Fruit fly (Drosophila melanogaster) whole organism, embryonic: ENCODE results near the gene CG31495.
A peak's percentile ranks its signal among the peaks of the same experiment; 100 is the strongest.

Source experiments
- ATbp ChIP-seq: fragments of 200-800 bp; sonication (Bioruptor generic); optimal IDR thresholded peaks from 2 replicates; lab custom pipeline; 2017; ENCODE audit warnings: missing biosample characterization, mild to moderate bottlenecking, missing genetic modification characterization, missing genetic modification reagents
- Adf1 ChIP-seq: fragments of 200-800 bp; sonication (Bioruptor generic); IDR thresholded peaks from 2 replicates; pipeline ENCODE4 v1.3.6; 2022; ENCODE audit warnings: missing biosample characterization, missing genetic modification characterization
- Atf-2 ChIP-seq: fragments of 200-800 bp; sonication (Bioruptor generic); optimal IDR thresholded peaks from 2 replicates; lab custom pipeline; 2016; ENCODE audit warnings: missing biosample characterization, missing genetic modification characterization
- Atf3 ChIP-seq: fragments of 200-800 bp; sonication (Bioruptor generic); optimal IDR thresholded peaks from 3 replicates; lab custom pipeline; 2016; ENCODE audit warnings: missing biosample characterization, missing genetic modification characterization
- Atf6 ChIP-seq: fragments of 200-800 bp; sonication (Bioruptor generic); IDR thresholded peaks from 2 replicates; pipeline ENCODE4 v1.3.6; 2022; ENCODE audit warnings: missing biosample characterization, missing genetic modification characterization
- Blimp-1 ChIP-seq: fragments of 200-800 bp; sonication (Bioruptor generic); optimal IDR thresholded peaks from 3 replicates; lab custom pipeline; 2018; ENCODE audit warnings: missing biosample characterization, missing genetic modification characterization, mild to moderate bottlenecking, moderate library complexity, missing genetic modification reagents
- CG11456 ChIP-seq: fragments of 200-800 bp; sonication (Bioruptor generic); IDR thresholded peaks from 3 replicates; pipeline ENCODE4 v1.3.6; 2022; ENCODE audit warnings: missing biosample characterization, missing genetic modification characterization
- CG12769 ChIP-seq: fragments of 200-800 bp; sonication (Bioruptor generic); optimal IDR thresholded peaks from 2 replicates; lab custom pipeline; 2019; ENCODE audit warnings: missing biosample characterization, mild to moderate bottlenecking, missing genetic modification characterization, moderate library complexity
- CG15073 ChIP-seq: fragments of 200-800 bp; sonication (Bioruptor generic); optimal IDR thresholded peaks from 2 replicates; lab custom pipeline; 2016; ENCODE audit warnings: missing biosample characterization, missing genetic modification characterization
- CG1529 ChIP-seq: fragments of 200-800 bp; sonication (Bioruptor generic); optimal IDR thresholded peaks from 3 replicates; lab custom pipeline; 2018; ENCODE audit warnings: missing biosample characterization, missing genetic modification characterization
- CG15514 ChIP-seq: fragments of 200-800 bp; sonication (Bioruptor generic); optimal IDR thresholded peaks from 3 replicates; lab custom pipeline; 2017; ENCODE audit warnings: missing biosample characterization, missing genetic modification characterization, mild to moderate bottlenecking, moderate library complexity, missing genetic modification reagents
- CG16815 ChIP-seq: fragments of 200-800 bp; sonication (Bioruptor generic); optimal IDR thresholded peaks from 3 replicates; lab custom pipeline; 2017; ENCODE audit warnings: missing biosample characterization, mild to moderate bottlenecking, missing genetic modification characterization
- CG2678 ChIP-seq: fragments of 200-800 bp; sonication (Bioruptor generic); optimal IDR thresholded peaks from 3 replicates; lab custom pipeline; 2019; ENCODE audit warnings: missing biosample characterization, mild to moderate bottlenecking, missing genetic modification characterization, moderate library complexity
- CG31365 ChIP-seq: fragments of 200-800 bp; sonication (Bioruptor generic); optimal IDR thresholded peaks from 2 replicates; lab custom pipeline; 2018; ENCODE audit warnings: missing biosample characterization, mild to moderate bottlenecking, missing genetic modification characterization
- CG32767 ChIP-seq: fragments of 200-800 bp; sonication (Bioruptor generic); IDR thresholded peaks from 2 replicates; pipeline ENCODE4 v1.3.6; 2022; ENCODE audit warnings: missing biosample characterization, missing genetic modification characterization
- CG4282 ChIP-seq: fragments of 200-800 bp; sonication (Bioruptor generic); optimal IDR thresholded peaks from 2 replicates; lab custom pipeline; 2016; ENCODE audit warnings: missing biosample characterization, missing genetic modification characterization
- CG4360 ChIP-seq: fragments of 200-800 bp; sonication (Bioruptor generic); IDR thresholded peaks from 2 replicates; pipeline ENCODE4 v1.3.6; 2022; ENCODE audit warnings: missing biosample characterization, missing genetic modification characterization
- CG6272 ChIP-seq: fragments of 200-800 bp; sonication (Bioruptor generic); IDR thresholded peaks from 2 replicates; pipeline ENCODE4 v1.3.6; 2022; ENCODE audit warnings: missing biosample characterization, missing genetic modification characterization
- CG6654 ChIP-seq: fragments of 200-800 bp; sonication (Bioruptor generic); optimal IDR thresholded peaks from 2 replicates; lab custom pipeline; 2017; ENCODE audit warnings: missing biosample characterization, mild to moderate bottlenecking, missing genetic modification characterization
- CG9215 ChIP-seq: fragments of 200-800 bp; sonication (Bioruptor generic); IDR thresholded peaks from 2 replicates; pipeline ENCODE4 v1.3.6; 2022; ENCODE audit warnings: missing biosample characterization, missing genetic modification characterization
- Gsc ChIP-seq: fragments of 200-800 bp; sonication (Bioruptor generic); IDR thresholded peaks from 2 replicates; pipeline ENCODE4 v1.3.6; 2022; ENCODE audit warnings: missing biosample characterization, missing genetic modification characterization
- Hey ChIP-seq: fragments of 200-800 bp; sonication (Bioruptor generic); optimal IDR thresholded peaks from 3 replicates; lab custom pipeline; 2018; ENCODE audit warnings: missing biosample characterization, mild to moderate bottlenecking, missing genetic modification characterization
- Hr39 ChIP-seq: fragments of >200 bp; optimal IDR thresholded peaks from 2 replicates; lab custom pipeline; 2017
- Hr51 ChIP-seq, 2 experiments: fragments of 200-800 bp; sonication (Bioruptor generic); optimal IDR thresholded peaks; 2 replicates in 1 of 2; 3 replicates in 1 of 2; lab custom pipeline; 2016 to 2018; ENCODE audit warnings: missing biosample characterization in 2 of 2, missing genetic modification characterization in 2 of 2, mild to moderate bottlenecking in 1 of 2, moderate library complexity in 1 of 2
- Mad ChIP-seq: fragments of 200-800 bp; sonication (Bioruptor generic); optimal IDR thresholded peaks from 2 replicates; lab custom pipeline; 2016; ENCODE audit warnings: missing biosample characterization, missing genetic modification characterization
- NC2β ChIP-seq: fragments of 200-800 bp; sonication (Bioruptor generic); optimal IDR thresholded peaks from 2 replicates; lab custom pipeline; 2016; ENCODE audit warnings: missing biosample characterization, missing genetic modification characterization
- NFAT ChIP-seq: fragments of 200-800 bp; sonication (Bioruptor generic); IDR thresholded peaks from 2 replicates; pipeline ENCODE4 v1.3.6; 2022; ENCODE audit warnings: missing biosample characterization, missing genetic modification characterization
- Usf ChIP-seq: fragments of 200-800 bp; sonication (Bioruptor generic); optimal IDR thresholded peaks from 2 replicates; lab custom pipeline; 2017; ENCODE audit warnings: missing genotype, missing biosample characterization, missing genetic modification characterization
- ab ChIP-seq: fragments of 200-800 bp; sonication (Bioruptor generic); optimal IDR thresholded peaks from 2 replicates; lab custom pipeline; 2016; ENCODE audit warnings: missing biosample characterization, missing genetic modification characterization
- amos ChIP-seq: fragments of 200-800 bp; sonication (Bioruptor generic); IDR thresholded peaks from 2 replicates; pipeline ENCODE4 v1.3.6; 2022; ENCODE audit warnings: missing biosample characterization, missing genetic modification characterization; ENCODE audit not compliant: partially characterized antibody
- br ChIP-seq: fragments of >200 bp; optimal IDR thresholded peaks from 2 replicates; lab custom pipeline; 2017
- chif ChIP-seq, 2 experiments: fragments of 200-800 bp; sonication (Bioruptor generic); optimal IDR thresholded peaks; 3 replicates each; lab custom pipeline; 2016; ENCODE audit warnings: missing biosample characterization in 2 of 2, missing genetic modification characterization in 2 of 2
- dan ChIP-seq: fragments of 200-800 bp; sonication (Bioruptor generic); IDR thresholded peaks from 2 replicates; pipeline ENCODE4 v1.3.6; 2022; ENCODE audit warnings: missing biosample characterization, missing genetic modification characterization
- dati ChIP-seq: fragments of 200-800 bp; sonication (Bioruptor generic); IDR thresholded peaks from 2 replicates; pipeline ENCODE4 v1.3.6; 2022; ENCODE audit warnings: missing biosample characterization, missing genetic modification characterization
- exex ChIP-seq: fragments of 200-800 bp; sonication (Bioruptor generic); optimal IDR thresholded peaks from 4 replicates; lab custom pipeline; 2018; ENCODE audit warnings: missing biosample characterization, mild to moderate bottlenecking, missing genetic modification characterization, moderate library complexity
- gro ChIP-seq: fragments of 200-800 bp; sonication (Bioruptor generic); optimal IDR thresholded peaks from 2 replicates; lab custom pipeline; 2016; ENCODE audit warnings: missing biosample characterization, missing genetic modification characterization
- jing ChIP-seq: fragments of 200-800 bp; sonication (Bioruptor generic); optimal IDR thresholded peaks from 2 replicates; lab custom pipeline; 2018; ENCODE audit warnings: missing biosample characterization, mild to moderate bottlenecking, missing genetic modification characterization
- klu ChIP-seq: fragments of 200-800 bp; sonication (Bioruptor generic); IDR thresholded peaks from 2 replicates; pipeline ENCODE4 v1.3.6; 2022; ENCODE audit warnings: missing biosample characterization, missing genetic modification characterization
- knrl ChIP-seq: fragments of 200-800 bp; sonication (Bioruptor generic); IDR thresholded peaks from 3 replicates; pipeline ENCODE4 v1.3.6; 2022; ENCODE audit warnings: missing biosample characterization, missing genetic modification characterization; ENCODE audit not compliant: partially characterized antibody
- lmd ChIP-seq: fragments of 200-800 bp; sonication (Bioruptor generic); IDR thresholded peaks from 2 replicates; pipeline ENCODE4 v1.3.6; 2022; ENCODE audit warnings: missing biosample characterization, missing genetic modification characterization
- lov ChIP-seq, 2 experiments: fragments of 200-800 bp in 1 of 2; fragments of >200 bp in 1 of 2; sonication (Bioruptor generic) in 1 of 2; IDR thresholded peaks in 1 of 2; optimal IDR thresholded peaks in 1 of 2; 2 replicates in 1 of 2; 3 replicates in 1 of 2; pipeline versions ENCODE4 v1.3.6 to Lab custom; 2017 to 2022; ENCODE audit warnings: missing biosample characterization in 1 of 2, missing genetic modification characterization in 1 of 2
- nau ChIP-seq: fragments of 200-800 bp; sonication (Bioruptor generic); optimal IDR thresholded peaks from 3 replicates; lab custom pipeline; 2017; ENCODE audit warnings: missing biosample characterization, mild to moderate bottlenecking, missing genetic modification characterization, missing genetic modification reagents
- nerfin-1 ChIP-seq: fragments of 200-800 bp; sonication (Bioruptor generic); optimal IDR thresholded peaks from 3 replicates; lab custom pipeline; 2019; ENCODE audit warnings: missing biosample characterization, mild to moderate bottlenecking, missing genetic modification characterization, moderate library complexity
- oc ChIP-seq: fragments of 200-800 bp; sonication (Bioruptor generic); optimal IDR thresholded peaks from 2 replicates; lab custom pipeline; 2018; ENCODE audit warnings: missing biosample characterization, mild to moderate bottlenecking, missing genetic modification characterization, moderate library complexity
- pita ChIP-seq: fragments of 200-800 bp; sonication (Bioruptor generic); optimal IDR thresholded peaks from 2 replicates; lab custom pipeline; 2017; ENCODE audit warnings: missing biosample characterization, mild to moderate bottlenecking, missing genetic modification characterization
- ranshi ChIP-seq: fragments of 200-800 bp; sonication (Bioruptor generic); IDR thresholded peaks from 2 replicates; pipeline ENCODE4 v1.3.6; 2022; ENCODE audit warnings: missing biosample characterization, missing genetic modification characterization
- sens-2 ChIP-seq: fragments of 200-800 bp; sonication (Bioruptor generic); IDR thresholded peaks from 2 replicates; pipeline ENCODE4 v1.3.6; 2022; ENCODE audit warnings: missing biosample characterization, missing genetic modification characterization
- so ChIP-seq: fragments of 200-800 bp; sonication (Bioruptor generic); IDR thresholded peaks from 3 replicates; pipeline ENCODE4 v1.3.6; 2022; ENCODE audit warnings: missing biosample characterization, missing genetic modification characterization
- sob ChIP-seq: fragments of 200-800 bp; sonication (Bioruptor generic); IDR thresholded peaks from 2 replicates; pipeline ENCODE4 v1.3.6; 2022; ENCODE audit warnings: missing biosample characterization, missing genetic modification characterization
- ssp ChIP-seq: fragments of 200-800 bp; sonication (Bioruptor generic); IDR thresholded peaks from 2 replicates; pipeline ENCODE4 v1.3.6; 2022; ENCODE audit warnings: missing biosample characterization, missing genetic modification characterization
- tll ChIP-seq, 2 experiments: fragments of 200-800 bp in 1 of 2; fragments of >200 bp in 1 of 2; sonication (Bioruptor generic) in 1 of 2; optimal IDR thresholded peaks; 2 replicates each; lab custom pipeline; 2017 to 2019; ENCODE audit warnings: missing biosample characterization in 2 of 2, missing genetic modification characterization in 2 of 2, mild to moderate bottlenecking in 1 of 2, moderate library complexity in 1 of 2

Gene CG31495

dm6 chr3R:13839883-13840412 lies at the start of gene CG31495 (continued):
- no peak for TF ChIP-seq ab (GFP tag; lab: Kevin White, UChicago)
- no peak for TF ChIP-seq so (GFP tag; lab: Robert Waterston, UW)
- TF ChIP-seq klu (GFP tag; lab: Robert Waterston, UW) = no peak
- no peak for TF ChIP-seq NC2β (GFP tag; lab: Kevin White, UChicago)
- no peak for TF ChIP-seq ATbp
- TF ChIP-seq NFAT (GFP tag; lab: Robert Waterston, UW) = no peak
- TF ChIP-seq pita (GFP tag; lab: Kevin White, UChicago) = no peak
- TF ChIP-seq jing (GFP tag; lab: Kevin White, UChicago) = no peak
- TF ChIP-seq CG16815 = no peak
- no peak for TF ChIP-seq CG12769
- TF ChIP-seq ranshi (GFP tag; lab: Robert Waterston, UW) = no peak
- TF ChIP-seq Adf1 = no peak
- no peak for TF ChIP-seq Hr39 (lab: Kevin White, UChicago)
- no peak for TF ChIP-seq lov (optimal IDR thresholded peaks at IDR 0.05; lab: Kevin White, UChicago)
- TF ChIP-seq lov (GFP tag; IDR thresholded peaks at IDR 0.05; lab: Robert Waterston, UW) = no peak
- no peak for TF ChIP-seq CG9215 (GFP tag; lab: Robert Waterston, UW)
- TF ChIP-seq amos (GFP tag; lab: Robert Waterston, UW) = peak; percentile 30; the same call in 1 of the 2 replicates
- TF ChIP-seq exex (tag; lab: Kevin White, UChicago) = no peak
- TF ChIP-seq Mad (GFP tag; lab: Kevin White, UChicago) = no peak
- TF ChIP-seq CG6272 (GFP tag; lab: Robert Waterston, UW) = no peak
- no peak for TF ChIP-seq CG6654 (GFP tag; lab: Kevin White, UChicago)
- TF ChIP-seq CG15073 (GFP tag; lab: Kevin White, UChicago) = no peak
- peak in 1 of 2 experiments; percentile 4 for TF ChIP-seq chif (GFP tag; optimal IDR thresholded peaks at IDR 0.05; lab: Kevin White, UChicago)
- no peak for TF ChIP-seq lmd (GFP tag; lab: Robert Waterston, UW)
- TF ChIP-seq sob = no peak
- TF ChIP-seq CG4360 = no peak
- TF ChIP-seq nau (GFP tag; lab: Kevin White, UChicago) = no peak
- TF ChIP-seq Atf6 (GFP tag; lab: Robert Waterston, UW) = no peak
- no peak for TF ChIP-seq Atf-2 (GFP tag; lab: Kevin White, UChicago)
- TF ChIP-seq CG15514 (GFP tag; lab: Kevin White, UChicago) = peak; percentile 44
- TF ChIP-seq Atf3 (GFP tag; lab: Kevin White, UChicago) = no peak
- no peak for TF ChIP-seq Hey (tag; lab: Kevin White, UChicago)
- TF ChIP-seq knrl (GFP tag; lab: Robert Waterston, UW) = 0 out of 3 replicates have a peak, but pooled peaks have one; percentile 39
- no peak for TF ChIP-seq nerfin-1
- no peak for TF ChIP-seq dan (GFP tag; lab: Robert Waterston, UW)
- peak; percentile 95 for TF ChIP-seq ssp (GFP tag; lab: Robert Waterston, UW)
- no peak for TF ChIP-seq CG4282 (GFP tag; lab: Kevin White, UChicago)
- TF ChIP-seq CG2678 (tag; lab: Kevin White, UChicago) = no peak
- TF ChIP-seq oc = no peak
- TF ChIP-seq Blimp-1 = no peak
- TF ChIP-seq Gsc (GFP tag; lab: Robert Waterston, UW) = no peak
- no peak for TF ChIP-seq Hr51 (GFP tag; optimal IDR thresholded peaks at IDR 0.05; lab: Kevin White, UChicago)
- TF ChIP-seq sens-2 = no peak
- TF ChIP-seq br (lab: Kevin White, UChicago) = no peak
- no peak for TF ChIP-seq CG31365 (tag; lab: Kevin White, UChicago)
- TF ChIP-seq tll (GFP tag; optimal IDR thresholded peaks at IDR 0.05; lab: Kevin White, UChicago) = no peak
- TF ChIP-seq CG32767 (GFP tag; lab: Robert Waterston, UW) = no peak
- no peak for TF ChIP-seq Usf (GFP tag; lab: Kevin White, UChicago)
- TF ChIP-seq CG1529 (GFP tag; lab: Kevin White, UChicago) = no peak
- no peak for TF ChIP-seq gro (GFP tag; lab: Kevin White, UChicago)
- TF ChIP-seq dati (GFP tag; lab: Robert Waterston, UW) = no peak
- no peak for TF ChIP-seq CG11456 (GFP tag; lab: Robert Waterston, UW)
